Fruit fly (Drosophila melanogaster) S2 (cell line): ENCODE data around the gene CG4297.
"Not testable (repeated sequence)": the region's sequence is repeated elsewhere in the genome, so short reads cannot be mapped to it uniquely, and the experiment has no call there.

Experiments used
- CG8478 ChIP-seq: fragments of >200 bp; optimal IDR thresholded peaks from 2 replicates; lab custom pipeline; 2018
- CTCF ChIP-seq, 2 experiments: fragments of >200 bp; optimal IDR thresholded peaks; 2 replicates each; lab custom pipeline; 2018

Gene CG4297

dm6 chr2L:472829-473228 lies 829 bp upstream of the CG4297 start, which contains the start of gene MED15:
TSS of gene MED15 (plus strand) at chr2L:473013.
- TF ChIP-seq CG8478 (lab: Kevin White, UChicago) (no peak), CTCF (optimal IDR thresholded peaks at IDR 0.05; lab: Kevin White, UChicago) (no peak)

- TF ChIP-seq CTCF (optimal IDR thresholded peaks at IDR 0.05; lab: Kevin White, UChicago) = no peak
- TF ChIP-seq CG8478 (lab: Kevin White, UChicago) = no peak
Measured at dm6 chr2L:471021-471479, 950 bp downstream of the CG4297 start.

dm6 chr2L:470336-470934 lies 1.6 kb downstream of the CG4297 start:
- no peak for TF ChIP-seq CG8478 (lab: Kevin White, UChicago)
- TF ChIP-seq CTCF (optimal IDR thresholded peaks at IDR 0.05; lab: Kevin White, UChicago) = no peak

dm6 chr2L:469912-470311 lies 2.1 kb downstream of the CG4297 start:
- TF ChIP-seq CTCF (optimal IDR thresholded peaks at IDR 0.05; lab: Kevin White, UChicago) (no peak), CG8478 (lab: Kevin White, UChicago) (no peak)

- TF ChIP-seq CTCF (optimal IDR thresholded peaks at IDR 0.05; lab: Kevin White, UChicago) = no peak
- TF ChIP-seq CG8478 (lab: Kevin White, UChicago) = no peak
Measured at dm6 chr2L:468745-469358, 3.1 kb downstream of the CG4297 start.

dm6 chr2L:467683-468082 lies 4.3 kb downstream of the CG4297 start:
- TF ChIP-seq CG8478 (lab: Kevin White, UChicago) = no peak
- TF ChIP-seq CTCF (optimal IDR thresholded peaks at IDR 0.05; lab: Kevin White, UChicago) = no peak

dm6 chr2L:455738-456137 lies 16.3 kb downstream of the CG4297 start:
- TF ChIP-seq CG8478 (lab: Kevin White, UChicago) (no peak), CTCF (optimal IDR thresholded peaks at IDR 0.05; lab: Kevin White, UChicago) (no peak)

dm6 chr2L:455274-455673 lies 16.7 kb downstream of the CG4297 start, which contains the start of gene CG4133:
TSS of gene CG4133 (plus strand) at chr2L:455531.
- not testable (repeated sequence) for TF ChIP-seq CTCF (optimal IDR thresholded peaks at IDR 0.05; lab: Kevin White, UChicago); CG8478 (lab: Kevin White, UChicago)

dm6 chr2L:452872-453271 lies 19.1 kb downstream of the CG4297 start, which contains the start of the genes crq and shv:
TSS of gene crq (minus strand) at chr2L:453024.
TSS of gene shv (plus strand) at chr2L:453108.
- TF ChIP-seq CTCF (optimal IDR thresholded peaks at IDR 0.05; lab: Kevin White, UChicago) = peak in 1 of 2 experiments; percentile 39
- no peak for TF ChIP-seq CG8478 (lab: Kevin White, UChicago)

dm6 chr2L:451705-452472 lies 20.1 kb downstream of the CG4297 start:
- no peak for TF ChIP-seq CTCF (optimal IDR thresholded peaks at IDR 0.05; lab: Kevin White, UChicago)
- TF ChIP-seq CG8478 (lab: Kevin White, UChicago) = no peak

dm6 chr2L:447124-447523 lies 24.9 kb downstream of the CG4297 start:
- TF ChIP-seq CG8478 (lab: Kevin White, UChicago) (no peak), CTCF (optimal IDR thresholded peaks at IDR 0.05; lab: Kevin White, UChicago) (no peak)

dm6 chr2L:441927-442691 lies 29.9 kb downstream of the CG4297 start:
- TF ChIP-seq CG8478 (lab: Kevin White, UChicago) (no peak), CTCF (optimal IDR thresholded peaks at IDR 0.05; lab: Kevin White, UChicago) (no peak)

- TF ChIP-seq CTCF (optimal IDR thresholded peaks at IDR 0.05; lab: Kevin White, UChicago) (no peak), CG8478 (lab: Kevin White, UChicago) (no peak)
Measured at dm6 chr2L:441455-441730, 30.6 kb downstream of the CG4297 start.
